Worm (Caenorhabditis elegans) whole organism, L2 larva: Measurements from ENCODE around the gene F11G11.4.

Source experiments
- C34F6.9 ChIP-seq: fragments of 150-350 bp; optimal IDR thresholded peaks from 2 replicates; lab custom pipeline; 2014; ENCODE audit warnings: missing biosample characterization, missing genetic modification characterization
- F13H6.1 ChIP-seq: sonication (generic microtip); optimal IDR thresholded peaks from 2 replicates; lab custom pipeline; 2016; ENCODE audit warnings: missing genetic modification characterization, missing compliant biosample characterization
- Y55F3AM.14 ChIP-seq: fragments of 200-800 bp; sonication (Bioruptor generic); optimal IDR thresholded peaks from 2 replicates; lab custom pipeline; 2018; ENCODE audit warnings: mild to moderate bottlenecking, missing genetic modification characterization, missing compliant biosample characterization
- alr-1 ChIP-seq: fragments of 150-350 bp; optimal IDR thresholded peaks from 2 replicates; lab custom pipeline; 2014; ENCODE audit warnings: missing biosample characterization, missing genetic modification characterization
- ama-1 ChIP-seq: fragments of 150-350 bp; optimal IDR thresholded peaks from 2 replicates; lab custom pipeline; 2018; ENCODE audit warnings: inconsistent platforms
- ceh-16 ChIP-seq: fragments of 150-350 bp; optimal IDR thresholded peaks from 2 replicates; lab custom pipeline; 2014; ENCODE audit warnings: missing biosample characterization, missing genetic modification characterization
- ceh-82 ChIP-seq: fragments of 150-350 bp; optimal IDR thresholded peaks from 2 replicates; lab custom pipeline; 2014; ENCODE audit warnings: missing biosample characterization, missing genetic modification characterization
- crh-2 ChIP-seq: sonication (generic microtip); optimal IDR thresholded peaks from 2 replicates; lab custom pipeline; 2017; ENCODE audit warnings: missing biosample characterization, missing genetic modification characterization
- dmd-4 ChIP-seq: sonication (generic microtip); optimal IDR thresholded peaks from 2 replicates; lab custom pipeline; 2017; ENCODE audit warnings: missing biosample characterization, missing genetic modification characterization
- egl-27 ChIP-seq: sonication (generic microtip); optimal IDR thresholded peaks from 3 replicates; lab custom pipeline; 2017; ENCODE audit warnings: missing biosample characterization, missing genetic modification reagents, missing genetic modification characterization
- elt-1 ChIP-seq: fragments of 150-350 bp; optimal IDR thresholded peaks from 2 replicates; lab custom pipeline; 2014; ENCODE audit warnings: missing biosample characterization, missing genetic modification characterization
- fos-1 ChIP-seq: fragments of 150-350 bp; optimal IDR thresholded peaks from 2 replicates; lab custom pipeline; 2014; ENCODE audit warnings: missing biosample characterization, missing genetic modification characterization
- lin-11 ChIP-seq: fragments of 150-350 bp; sonication (generic microtip); optimal IDR thresholded peaks from 2 replicates; lab custom pipeline; 2014; ENCODE audit warnings: missing biosample characterization, missing genetic modification characterization, inconsistent platforms, mixed read lengths
- lsy-2 ChIP-seq, 2 experiments: fragments of 150-350 bp in 1 of 2; sonication (generic microtip) in 1 of 2; optimal IDR thresholded peaks; 2 replicates each; lab custom pipeline; 2014 to 2017; ENCODE audit warnings: missing biosample characterization in 2 of 2, missing genetic modification characterization in 2 of 2
- mab-5 ChIP-seq: fragments of 150-350 bp; optimal IDR thresholded peaks from 2 replicates; lab custom pipeline; 2014; ENCODE audit warnings: missing biosample characterization, missing genetic modification characterization
- mbf-1 ChIP-seq: sonication (generic microtip); optimal IDR thresholded peaks from 2 replicates; lab custom pipeline; 2017; ENCODE audit warnings: missing biosample characterization, missing genetic modification characterization
- mdl-1 ChIP-seq, 2 experiments: fragments of 150-350 bp in 1 of 2; sonication (generic microtip) in 1 of 2; optimal IDR thresholded peaks; 2 replicates each; lab custom pipeline; 2017; ENCODE audit warnings: missing biosample characterization in 2 of 2, missing genetic modification characterization in 2 of 2
- nhr-11 ChIP-seq: fragments of 150-350 bp; optimal IDR thresholded peaks from 2 replicates; lab custom pipeline; 2014; ENCODE audit warnings: missing biosample characterization, missing genetic modification characterization
- nhr-12 ChIP-seq: fragments of 150-350 bp; optimal IDR thresholded peaks from 2 replicates; lab custom pipeline; 2014; ENCODE audit warnings: missing biosample characterization, missing genetic modification characterization
- nhr-129 ChIP-seq: fragments of 150-350 bp; optimal IDR thresholded peaks from 2 replicates; lab custom pipeline; 2014; ENCODE audit warnings: missing biosample characterization, missing genetic modification characterization
- nhr-21 ChIP-seq: fragments of 150-350 bp; optimal IDR thresholded peaks from 2 replicates; lab custom pipeline; 2014; ENCODE audit warnings: missing biosample characterization, missing genetic modification characterization
- nhr-6 ChIP-seq: fragments of 150-350 bp; optimal IDR thresholded peaks from 2 replicates; lab custom pipeline; 2014; ENCODE audit warnings: missing biosample characterization, missing genetic modification characterization
- sem-4 ChIP-seq: fragments of 150-350 bp; optimal IDR thresholded peaks from 2 replicates; lab custom pipeline; 2014; ENCODE audit warnings: missing biosample characterization, missing genetic modification reagents, missing genetic modification characterization
- sma-3 ChIP-seq: sonication (generic microtip); optimal IDR thresholded peaks from 2 replicates; lab custom pipeline; 2016; ENCODE audit warnings: missing genetic modification reagents, missing genetic modification characterization, missing compliant biosample characterization
- sma-9 ChIP-seq, 2 experiments: fragments of 150-350 bp in 1 of 2; sonication (generic microtip) in 1 of 2; optimal IDR thresholded peaks; 2 replicates each; lab custom pipeline; 2014 to 2016; ENCODE audit warnings: missing genetic modification characterization in 2 of 2, mild to moderate bottlenecking in 1 of 2, missing biosample characterization in 1 of 2, missing compliant biosample characterization in 1 of 2, missing genetic modification reagents in 1 of 2, moderate library complexity in 1 of 2
- unc-55 ChIP-seq: fragments of 150-350 bp; sonication (generic microtip); optimal IDR thresholded peaks from 3 replicates; lab custom pipeline; 2014; ENCODE audit warnings: missing biosample characterization, missing genetic modification reagents, missing genetic modification characterization
- unc-62 ChIP-seq: fragments of 150-350 bp; optimal IDR thresholded peaks from 2 replicates; lab custom pipeline; 2014; ENCODE audit warnings: missing biosample characterization, missing genetic modification reagents, missing genetic modification characterization
- zag-1 ChIP-seq: fragments of 150-350 bp; optimal IDR thresholded peaks from 2 replicates; lab custom pipeline; 2014; ENCODE audit warnings: missing biosample characterization, missing genetic modification characterization
- ztf-4 ChIP-seq: fragments of 150-350 bp; optimal IDR thresholded peaks from 2 replicates; lab custom pipeline; 2014; ENCODE audit warnings: missing biosample characterization, missing genetic modification characterization

The F11G11.4 gene

DNA sequence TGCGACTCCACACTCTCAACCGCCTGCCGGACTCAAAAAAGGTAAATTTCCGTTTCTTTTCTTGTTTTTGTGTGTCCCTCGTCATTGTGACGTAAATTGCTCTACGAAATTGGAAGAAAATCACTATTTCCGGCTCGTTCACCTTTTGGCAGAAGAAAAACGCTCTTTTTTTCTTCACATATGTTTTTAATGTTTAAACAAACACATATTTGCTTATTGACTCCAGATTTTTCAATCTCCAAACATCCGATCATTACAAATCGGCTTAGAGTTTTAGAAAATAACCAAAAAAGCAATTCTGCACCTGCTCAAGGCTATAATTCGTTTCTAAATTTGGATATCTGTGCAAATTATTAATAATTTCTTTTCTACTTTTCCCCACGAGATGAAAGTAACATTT is 45.5 kb downstream of the F11G11.4 start:
- TF ChIP-seq mab-5 (no peak), ztf-4 (tag; lab: Kevin White, UChicago) (no peak), mbf-1 (tag; lab: Kevin White, UChicago) (no peak), nhr-6 (tag; lab: Kevin White, UChicago) (no peak), crh-2 (tag; lab: Kevin White, UChicago) (no peak), ama-1 (lab: Kevin White, UChicago) (no peak), sem-4 (tag; lab: Kevin White, UChicago) (no peak), ceh-82 (tag; lab: Kevin White, UChicago) (no peak)

DNA sequence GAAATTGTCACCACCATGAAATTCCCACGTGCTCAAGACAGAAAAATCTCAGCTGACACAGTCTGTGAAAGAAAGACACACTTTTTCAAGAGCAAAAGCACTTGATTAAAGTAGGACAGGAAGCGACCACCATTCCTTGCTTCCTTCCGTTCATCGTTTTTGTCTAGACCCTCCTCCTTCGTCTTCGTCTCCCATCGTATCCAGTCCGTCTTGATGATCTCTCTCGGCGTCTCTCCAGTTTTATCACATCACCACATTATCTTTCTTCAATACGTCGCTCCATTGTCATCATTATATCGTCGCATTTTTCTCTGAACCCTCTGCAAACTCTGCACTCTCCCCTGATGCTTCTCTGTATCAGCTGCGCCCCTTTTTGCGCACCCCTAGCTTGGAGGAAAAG is 47.8 kb downstream of the F11G11.4 start:
- TF ChIP-seq elt-1 (tag; lab: Kevin White, UChicago): no peak
- TF ChIP-seq egl-27 (tag; lab: Kevin White, UChicago): no peak
- peak; percentile 25 for TF ChIP-seq sma-9 (GFP tag; optimal IDR thresholded peaks at IDR 0.05; lab: Kevin White, UChicago)
- TF ChIP-seq sma-9 (tag; optimal IDR thresholded peaks at IDR 0.05; lab: Kevin White, UChicago): no peak
- TF ChIP-seq nhr-11: no peak
- no peak for TF ChIP-seq mab-5
- TF ChIP-seq alr-1 (tag; lab: Kevin White, UChicago): no peak
- TF ChIP-seq unc-55 (GFP tag; lab: Kevin White, UChicago): peak; percentile 62
- no peak for TF ChIP-seq mdl-1 (tag; optimal IDR thresholded peaks at IDR 0.05; lab: Kevin White, UChicago)
- TF ChIP-seq unc-62: no peak
- TF ChIP-seq F13H6.1 (tag; lab: Kevin White, UChicago): peak; percentile 28
- no peak for TF ChIP-seq nhr-21
- TF ChIP-seq lsy-2 (tag; optimal IDR thresholded peaks at IDR 0.05; lab: Kevin White, UChicago): peak in 1 of 2 experiments; percentile 25
- peak; percentile 22 for TF ChIP-seq zag-1
- peak; percentile 43 for TF ChIP-seq nhr-129
- TF ChIP-seq sma-3 (GFP tag; lab: Kevin White, UChicago): peak; percentile 7
- no peak for TF ChIP-seq ceh-82 (tag; lab: Kevin White, UChicago)
- TF ChIP-seq Y55F3AM.14 (GFP tag; lab: Kevin White, UChicago): peak; percentile 18
- no peak for TF ChIP-seq ceh-16 (tag; lab: Kevin White, UChicago)
- TF ChIP-seq lin-11: no peak
- TF ChIP-seq C34F6.9: peak; percentile 40
- no peak for TF ChIP-seq ama-1 (lab: Kevin White, UChicago)
- TF ChIP-seq fos-1 (tag; lab: Kevin White, UChicago): peak; percentile 10
- no peak for TF ChIP-seq nhr-12 (tag; lab: Kevin White, UChicago)
- TF ChIP-seq ztf-4 (tag; lab: Kevin White, UChicago): peak; percentile 25
- no peak for TF ChIP-seq dmd-4
